Fruit fly (Drosophila melanogaster) whole organism: ENCODE results near the gene Rrp46.

Source experiments
- EcR ChIP-seq, 2 experiments: fragments of >200 bp; optimal IDR thresholded peaks; 2 replicates each; lab custom pipeline; 2017; ENCODE audit warnings: missing biosample characterization in 2 of 2, missing genetic modification characterization in 2 of 2, missing genetic modification reagents in 2 of 2
- pan ChIP-seq: fragments of >200 bp; optimal IDR thresholded peaks from 2 replicates; lab custom pipeline; 2017
- psq ChIP-seq: fragments of >200 bp; optimal IDR thresholded peaks from 2 replicates; lab custom pipeline; 2017

DNA sequence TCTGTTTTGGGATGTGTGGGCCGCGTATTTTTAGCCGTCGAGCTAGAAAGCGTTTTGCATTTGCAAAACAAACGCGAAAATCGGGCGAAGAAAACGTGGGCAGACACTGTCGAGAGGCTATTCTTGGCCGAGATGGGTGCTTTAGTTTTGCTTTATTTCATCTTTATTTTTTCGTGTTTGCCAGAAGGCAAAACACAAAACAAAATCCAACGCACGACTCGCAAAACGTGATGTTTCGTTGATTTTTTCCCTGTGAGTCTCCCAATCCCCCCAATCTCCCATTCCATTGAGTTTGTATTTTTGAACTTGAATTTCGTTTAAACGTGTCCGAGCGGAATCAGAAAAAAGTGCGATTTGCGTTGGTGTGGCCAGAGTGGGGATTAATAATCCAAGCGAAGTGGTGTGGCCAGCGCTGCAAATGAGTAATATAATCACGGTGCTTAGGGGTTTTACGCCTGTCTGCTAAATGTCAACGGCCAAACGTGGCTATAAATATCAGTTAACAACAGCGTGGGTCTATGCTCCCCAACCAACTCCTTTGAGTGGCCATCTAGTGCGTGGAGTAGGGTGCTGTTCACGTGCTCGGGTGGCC, 23.1 kb upstream of the Rrp46 start:
- TF ChIP-seq EcR (GFP tag; optimal IDR thresholded peaks at IDR 0.05; lab: Kevin White, UChicago): no peak
- no peak for TF ChIP-seq pan (lab: Kevin White, UChicago)
- TF ChIP-seq psq (lab: Kevin White, UChicago): no peak
